Fruit fly (Drosophila melanogaster) whole organism, embryonic: ENCODE measurements around the gene CG15343.
A peak's percentile ranks its signal among the peaks of the same experiment; 100 is the strongest.

Experiments used
- B-H2 ChIP-seq: fragments of 200-800 bp; sonication (Bioruptor generic); optimal IDR thresholded peaks from 2 replicates; lab custom pipeline; 2018; ENCODE audit warnings: missing biosample characterization, mild to moderate bottlenecking, missing genetic modification characterization
- BEAF-32 ChIP-seq: fragments of 200-800 bp; sonication (Bioruptor generic); optimal IDR thresholded peaks from 3 replicates; lab custom pipeline; 2017; ENCODE audit warnings: missing biosample characterization, missing genetic modification characterization, mild to moderate bottlenecking, moderate library complexity, missing genetic modification reagents
- Bteb2 ChIP-seq: fragments of 200-800 bp; sonication (Bioruptor generic); optimal IDR thresholded peaks from 2 replicates; lab custom pipeline; 2016; ENCODE audit warnings: missing biosample characterization, missing genetic modification characterization
- CG10462 ChIP-seq: fragments of 200-800 bp; sonication (Bioruptor generic); optimal IDR thresholded peaks from 2 replicates; lab custom pipeline; 2016; ENCODE audit warnings: missing biosample characterization, missing genetic modification characterization
- CG12155 ChIP-seq: fragments of 200-800 bp; sonication (Bioruptor generic); optimal IDR thresholded peaks from 3 replicates; lab custom pipeline; 2016; ENCODE audit warnings: missing biosample characterization, missing genetic modification characterization
- CG12769 ChIP-seq: fragments of 200-800 bp; sonication (Bioruptor generic); optimal IDR thresholded peaks from 2 replicates; lab custom pipeline; 2019; ENCODE audit warnings: missing biosample characterization, mild to moderate bottlenecking, missing genetic modification characterization, moderate library complexity
- CG14710 ChIP-seq: fragments of 200-800 bp; sonication (Bioruptor generic); optimal IDR thresholded peaks from 3 replicates; lab custom pipeline; 2019; ENCODE audit warnings: missing biosample characterization, mild to moderate bottlenecking, missing genetic modification characterization, moderate library complexity
- CG1602 ChIP-seq: fragments of 200-800 bp; sonication (Bioruptor generic); optimal IDR thresholded peaks from 3 replicates; lab custom pipeline; 2016; ENCODE audit warnings: missing biosample characterization, missing genetic modification characterization
- CG18599 ChIP-seq: fragments of 200-800 bp; sonication (Bioruptor generic); optimal IDR thresholded peaks from 3 replicates; lab custom pipeline; 2017; ENCODE audit warnings: missing biosample characterization, missing genetic modification characterization, mild to moderate bottlenecking, moderate library complexity, missing genetic modification reagents
- CG30403 ChIP-seq: fragments of 200-800 bp; sonication (Bioruptor generic); optimal IDR thresholded peaks from 3 replicates; lab custom pipeline; 2016; ENCODE audit warnings: missing biosample characterization, missing genetic modification characterization
- CG3163 ChIP-seq: fragments of 200-800 bp; sonication (Bioruptor generic); optimal IDR thresholded peaks from 3 replicates; lab custom pipeline; 2016; ENCODE audit warnings: missing biosample characterization, missing genetic modification characterization
- CG3847 ChIP-seq: fragments of 200-800 bp; sonication (Bioruptor generic); IDR thresholded peaks from 2 replicates; pipeline ENCODE4 v1.3.6; 2022; ENCODE audit warnings: missing biosample characterization, missing genetic modification characterization
- CG6272 ChIP-seq: fragments of 200-800 bp; sonication (Bioruptor generic); IDR thresholded peaks from 2 replicates; pipeline ENCODE4 v1.3.6; 2022; ENCODE audit warnings: missing biosample characterization, missing genetic modification characterization
- CG6654 ChIP-seq: fragments of 200-800 bp; sonication (Bioruptor generic); optimal IDR thresholded peaks from 2 replicates; lab custom pipeline; 2017; ENCODE audit warnings: missing biosample characterization, mild to moderate bottlenecking, missing genetic modification characterization
- CG7271 ChIP-seq: fragments of 200-800 bp; sonication (Bioruptor generic); optimal IDR thresholded peaks from 2 replicates; lab custom pipeline; 2018; ENCODE audit warnings: missing biosample characterization, mild to moderate bottlenecking, missing genetic modification characterization, moderate library complexity
- CG7987 ChIP-seq: fragments of 200-800 bp; sonication (Bioruptor generic); optimal IDR thresholded peaks from 2 replicates; lab custom pipeline; 2018; ENCODE audit warnings: missing biosample characterization, mild to moderate bottlenecking, missing genetic modification characterization, moderate library complexity
- CG8924 ChIP-seq: fragments of 200-800 bp; optimal IDR thresholded peaks from 3 replicates; lab custom pipeline; 2019; ENCODE audit warnings: missing biosample characterization, mild to moderate bottlenecking, missing genetic modification characterization, moderate library complexity
- CHES-1-like ChIP-seq: fragments of 200-800 bp; sonication (Bioruptor generic); optimal IDR thresholded peaks from 2 replicates; lab custom pipeline; 2016; ENCODE audit warnings: missing biosample characterization, missing genetic modification characterization
- CkIIα-i1 ChIP-seq: fragments of 200-800 bp; sonication (Bioruptor generic); IDR thresholded peaks from 2 replicates; pipeline ENCODE4 v1.3.6; 2022; ENCODE audit warnings: missing biosample characterization, missing genetic modification characterization
- Eip74EF ChIP-seq, 2 experiments: fragments of 200-800 bp in 1 of 2; fragments of >200 bp in 1 of 2; sonication (Bioruptor generic) in 1 of 2; optimal IDR thresholded peaks; 2 replicates each; lab custom pipeline; 2017 to 2019; ENCODE audit warnings: missing biosample characterization in 2 of 2, missing genetic modification characterization in 2 of 2, mild to moderate bottlenecking in 1 of 2, moderate library complexity in 1 of 2
- Gug ChIP-seq: fragments of 200-800 bp; sonication (Bioruptor generic); IDR thresholded peaks from 4 replicates; pipeline ENCODE4 v1.3.6; 2022; ENCODE audit warnings: missing biosample characterization, missing genetic modification characterization
- HHEX ChIP-seq: fragments of 200-800 bp; sonication (Bioruptor generic); optimal IDR thresholded peaks from 3 replicates; lab custom pipeline; 2017; ENCODE audit warnings: missing biosample characterization, mild to moderate bottlenecking, missing genetic modification characterization, missing genetic modification reagents
- HLH3B ChIP-seq: fragments of 200-800 bp; sonication (Bioruptor generic); IDR thresholded peaks from 2 replicates; pipeline ENCODE4 v1.3.6; 2022; ENCODE audit warnings: missing biosample characterization, missing genetic modification characterization
- Hr3 ChIP-seq: fragments of 200-800 bp; sonication (Bioruptor generic); optimal IDR thresholded peaks from 3 replicates; lab custom pipeline; 2016; ENCODE audit warnings: missing biosample characterization, missing genetic modification characterization
- MESR4 ChIP-seq: fragments of 200-800 bp; sonication (Bioruptor generic); optimal IDR thresholded peaks from 2 replicates; lab custom pipeline; 2018; ENCODE audit warnings: missing biosample characterization, mild to moderate bottlenecking, missing genetic modification characterization, moderate library complexity
- NC2β ChIP-seq: fragments of 200-800 bp; sonication (Bioruptor generic); optimal IDR thresholded peaks from 2 replicates; lab custom pipeline; 2016; ENCODE audit warnings: missing biosample characterization, missing genetic modification characterization
- Opbp ChIP-seq: fragments of 200-800 bp; sonication (Bioruptor generic); IDR thresholded peaks from 3 replicates; pipeline ENCODE4 v1.3.6; 2022; ENCODE audit warnings: missing biosample characterization, missing genetic modification characterization; ENCODE audit not compliant: partially characterized antibody
- PHDP ChIP-seq: fragments of 200-800 bp; sonication (Bioruptor generic); optimal IDR thresholded peaks from 3 replicates; lab custom pipeline; 2018; ENCODE audit warnings: missing biosample characterization, mild to moderate bottlenecking, missing genetic modification characterization, moderate library complexity
- abd-A ChIP-seq: fragments of 200-800 bp; sonication (Bioruptor generic); optimal IDR thresholded peaks from 3 replicates; lab custom pipeline; 2019; ENCODE audit warnings: missing biosample characterization, mild to moderate bottlenecking, missing genetic modification characterization, moderate library complexity
- ara ChIP-seq: fragments of 200-800 bp; sonication (Bioruptor generic); IDR thresholded peaks from 2 replicates; pipeline ENCODE4 v1.3.6; 2022; ENCODE audit warnings: missing biosample characterization, missing genetic modification characterization
- bowl ChIP-seq: fragments of 200-800 bp; sonication (Bioruptor generic); IDR thresholded peaks from 2 replicates; pipeline ENCODE4 v1.3.6; 2022; ENCODE audit warnings: missing biosample characterization, missing genetic modification characterization
- br ChIP-seq: fragments of >200 bp; optimal IDR thresholded peaks from 2 replicates; lab custom pipeline; 2017
- bsh ChIP-seq, 2 experiments: fragments of 200-800 bp; sonication (Bioruptor generic); optimal IDR thresholded peaks; 2 replicates each; lab custom pipeline; 2017 to 2018; ENCODE audit warnings: mild to moderate bottlenecking in 2 of 2, missing biosample characterization in 2 of 2, missing genetic modification characterization in 2 of 2, moderate library complexity in 1 of 2
- crol ChIP-seq: fragments of 200-800 bp; sonication (Bioruptor generic); IDR thresholded peaks from 2 replicates; pipeline ENCODE4 v1.3.6; 2022; ENCODE audit warnings: missing biosample characterization, missing genetic modification characterization
- emc ChIP-seq: fragments of 200-800 bp; sonication (Bioruptor generic); optimal IDR thresholded peaks from 2 replicates; lab custom pipeline; 2016; ENCODE audit warnings: missing biosample characterization, missing genetic modification characterization
- esg ChIP-seq: fragments of 200-800 bp; sonication (Bioruptor generic); conservative IDR thresholded peaks from 2 replicates; pipeline ENCODE4 v1.3.6; 2022; ENCODE audit warnings: missing biosample characterization, missing genetic modification characterization
- fd96Cb ChIP-seq: fragments of 200-800 bp; sonication (Bioruptor generic); optimal IDR thresholded peaks from 2 replicates; lab custom pipeline; 2018; ENCODE audit warnings: missing biosample characterization, mild to moderate bottlenecking, missing genetic modification characterization, moderate library complexity
- ftz-f1 ChIP-seq: fragments of 200-800 bp; sonication (Bioruptor generic); optimal IDR thresholded peaks from 2 replicates; lab custom pipeline; 2016; ENCODE audit warnings: missing biosample characterization, missing genetic modification characterization
- gt ChIP-seq: fragments of 200-800 bp; sonication (Bioruptor generic); IDR thresholded peaks from 2 replicates; pipeline ENCODE4 v1.3.6; 2022; ENCODE audit warnings: missing biosample characterization, missing genetic modification characterization
- kni ChIP-seq: fragments of 200-800 bp; sonication (Bioruptor generic); optimal IDR thresholded peaks from 3 replicates; lab custom pipeline; 2017; ENCODE audit warnings: mild to moderate bottlenecking, missing biosample characterization, missing genetic modification reagents, missing genetic modification characterization
- lbe ChIP-seq: fragments of 200-800 bp; sonication (Bioruptor generic); optimal IDR thresholded peaks from 2 replicates; lab custom pipeline; 2016; ENCODE audit warnings: missing biosample characterization, mild to moderate bottlenecking, missing genetic modification characterization
- lola ChIP-seq, 3 experiments: fragments of >200 bp in 2 of 3; fragments of 200-800 bp in 1 of 3; sonication (Bioruptor generic) in 1 of 3; optimal IDR thresholded peaks; 2 replicates each; lab custom pipeline; 2017 to 2019; ENCODE audit warnings: missing biosample characterization in 3 of 3, missing genetic modification characterization in 3 of 3, mild to moderate bottlenecking in 1 of 3, moderate library complexity in 1 of 3
- oc ChIP-seq: fragments of 200-800 bp; sonication (Bioruptor generic); optimal IDR thresholded peaks from 2 replicates; lab custom pipeline; 2018; ENCODE audit warnings: missing biosample characterization, mild to moderate bottlenecking, missing genetic modification characterization, moderate library complexity
- otp ChIP-seq: fragments of 200-800 bp; sonication (Bioruptor generic); IDR thresholded peaks from 3 replicates; pipeline ENCODE4, ENCODE4 v1.3.6; 2022; ENCODE audit warnings: missing biosample characterization, missing genetic modification characterization
- prd ChIP-seq, 3 experiments: fragments of >200 bp in 2 of 3; fragments of 200-800 bp in 1 of 3; sonication (Bioruptor generic) in 1 of 3; optimal IDR thresholded peaks in 2 of 3; IDR thresholded peaks in 1 of 3; 2 replicates in 2 of 3; 3 replicates in 1 of 3; pipeline versions ENCODE4 v1.3.6 to Lab custom; 2017 to 2022; ENCODE audit warnings: missing biosample characterization in 1 of 3, missing genetic modification characterization in 1 of 3
- sima ChIP-seq: fragments of 200-800 bp; sonication (Bioruptor generic); optimal IDR thresholded peaks from 2 replicates; lab custom pipeline; 2016; ENCODE audit warnings: missing biosample characterization, missing genetic modification characterization
- slou ChIP-seq: fragments of 200-800 bp; sonication (Bioruptor generic); optimal IDR thresholded peaks from 3 replicates; lab custom pipeline; 2016; ENCODE audit warnings: missing biosample characterization, missing genetic modification characterization
- so ChIP-seq: fragments of 200-800 bp; sonication (Bioruptor generic); IDR thresholded peaks from 3 replicates; pipeline ENCODE4 v1.3.6; 2022; ENCODE audit warnings: missing biosample characterization, missing genetic modification characterization
- unc-4 ChIP-seq: fragments of 200-800 bp; sonication (Bioruptor generic); IDR thresholded peaks from 2 replicates; pipeline ENCODE4 v1.3.6; 2022; ENCODE audit warnings: missing biosample characterization, missing genetic modification characterization; ENCODE audit not compliant: partially characterized antibody
- vvl ChIP-seq: fragments of 200-800 bp; sonication (Bioruptor generic); IDR thresholded peaks from 2 replicates; pipeline ENCODE4 v1.3.6; 2022; ENCODE audit warnings: missing biosample characterization, missing genetic modification characterization
- wdn ChIP-seq: fragments of 200-800 bp; sonication (Bioruptor generic); IDR thresholded peaks from 2 replicates; pipeline ENCODE4 v1.3.6; 2022; ENCODE audit warnings: missing biosample characterization, missing genetic modification characterization

CG15343 gene

dm6 chrX:8233167-8233566 is 40.4 kb downstream of the CG15343 start (continued):
- TF ChIP-seq so (GFP tag; lab: Robert Waterston, UW) (no peak), CHES-1-like (GFP tag; lab: Kevin White, UChicago) (peak; percentile 26), kni (GFP tag; lab: Kevin White, UChicago) (no peak), PHDP (tag; lab: Kevin White, UChicago) (no peak), crol (GFP tag; lab: Robert Waterston, UW) (no peak), CG12155 (GFP tag; lab: Kevin White, UChicago) (no peak), BEAF-32 (GFP tag; lab: Kevin White, UChicago) (no peak), esg (GFP tag; lab: Robert Waterston, UW) (no peak), MESR4 (no peak), vvl (peak; percentile 42), CG6272 (GFP tag; lab: Robert Waterston, UW) (no peak), B-H2 (GFP tag; lab: Kevin White, UChicago) (peak; percentile 40), CG18599 (peak; percentile 70), emc (GFP tag; lab: Kevin White, UChicago) (no peak), NC2β (no peak), sima (no peak), CG8924 (tag; lab: Kevin White, UChicago) (peak; percentile 5), lola (GFP tag; optimal IDR thresholded peaks at IDR 0.05; lab: Kevin White, UChicago) (no peak), CG6654 (GFP tag; lab: Kevin White, UChicago) (no peak), unc-4 (GFP tag; lab: Robert Waterston, UW) (no peak), abd-A (no peak), CG30403 (GFP tag; lab: Kevin White, UChicago) (peak; percentile 41), CG3847 (GFP tag; lab: Robert Waterston, UW) (no peak), Bteb2 (GFP tag; lab: Kevin White, UChicago) (no peak), CG7987 (GFP tag; lab: Kevin White, UChicago) (no peak), CkIIα-i1 (GFP tag; lab: Robert Waterston, UW) (no peak), Gug (GFP tag; lab: Robert Waterston, UW) (no peak; the same call in 3 of the 4 replicates), CG7271 (no peak), ara (no peak), Eip74EF (GFP tag; optimal IDR thresholded peaks at IDR 0.05; lab: Kevin White, UChicago) (no peak), HLH3B (GFP tag; lab: Robert Waterston, UW) (no peak), CG3163 (GFP tag; lab: Kevin White, UChicago) (no peak), otp (GFP tag; lab: Robert Waterston, UW) (no peak), lbe (GFP tag; lab: Kevin White, UChicago) (no peak), ftz-f1 (no peak), Hr3 (GFP tag; lab: Kevin White, UChicago) (no peak), CG1602 (GFP tag; lab: Kevin White, UChicago) (no peak), bsh (GFP tag; optimal IDR thresholded peaks at IDR 0.05; lab: Kevin White, UChicago) (no peak), prd (optimal IDR thresholded peaks at IDR 0.05; lab: Kevin White, UChicago) (no peak), prd (GFP tag; IDR thresholded peaks at IDR 0.05; lab: Robert Waterston, UW) (no peak), CG10462 (GFP tag; lab: Kevin White, UChicago) (no peak), br (lab: Kevin White, UChicago) (no peak), wdn (no peak), HHEX (no peak), gt (GFP tag; lab: Robert Waterston, UW) (no peak), Opbp (GFP tag; lab: Robert Waterston, UW) (no peak), bowl (GFP tag; lab: Robert Waterston, UW) (no peak), oc (no peak), fd96Cb (tag; lab: Kevin White, UChicago) (no peak), CG12769 (tag; lab: Kevin White, UChicago) (peak; percentile 37), slou (no peak), CG14710 (tag; lab: Kevin White, UChicago) (no peak)
